Worm (Caenorhabditis elegans): ENCODE measurements around the gene slrp-1.
A peak's percentile ranks its signal among the peaks of the same experiment; 100 is the strongest.

slrp-1 gene

DNA sequence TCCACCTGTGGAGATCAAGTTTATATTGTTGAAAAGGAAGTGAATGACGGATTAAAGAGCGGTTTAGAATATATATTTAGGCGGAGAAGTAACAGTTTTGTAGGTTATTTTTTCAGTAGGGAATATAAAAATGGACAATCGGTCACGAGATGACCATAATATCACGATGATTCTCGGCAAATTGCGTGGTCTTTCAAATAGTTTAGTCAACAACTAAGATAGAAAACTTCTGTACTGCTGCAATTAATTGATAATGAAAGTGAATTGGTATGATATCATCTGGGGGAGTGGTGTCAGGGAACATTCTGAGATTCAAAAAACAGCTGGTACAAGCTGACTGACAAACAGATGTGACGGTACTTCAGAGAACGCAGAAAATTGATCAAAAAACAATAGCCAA, 42.8 kb downstream of the slrp-1 start (continued):
- no peak for TF ChIP-seq mep-1 (tag; optimal IDR thresholded peaks at IDR 0.05)
- TF ChIP-seq nhr-11 (tag; optimal IDR thresholded peaks at IDR 0.05), result no peak
- TF ChIP-seq efl-1 (optimal IDR thresholded peaks at IDR 0.05), result no peak
- TF ChIP-seq efl-1 (GFP tag; optimal IDR thresholded peaks at IDR 0.05 in 1 of 2), result no peak
- no peak for TF ChIP-seq C34B4.2 (tag; optimal IDR thresholded peaks at IDR 0.05)
- TF ChIP-seq snpc-4 (tag; optimal IDR thresholded peaks at IDR 0.05), result no peak
- TF ChIP-seq F16B12.6 (tag; optimal IDR thresholded peaks at IDR 0.05), result no peak
- no peak for TF ChIP-seq swsn-7 (tag; optimal IDR thresholded peaks at IDR 0.05)
- no peak for TF ChIP-seq tlp-1 (tag; optimal IDR thresholded peaks at IDR 0.05)
- no peak for TF ChIP-seq elt-2 (tag; optimal IDR thresholded peaks at IDR 0.05)
- no peak for TF ChIP-seq hlh-4 (tag; optimal IDR thresholded peaks at IDR 0.05)
- TF ChIP-seq C04F5.9 (tag; optimal IDR thresholded peaks at IDR 0.05), result no peak
- no peak for TF ChIP-seq jun-1 (tag; optimal IDR thresholded peaks at IDR 0.05)
- peak; percentile 46 for TF ChIP-seq snu-23 (GFP tag; optimal IDR thresholded peaks at IDR 0.05)
- TF ChIP-seq zag-1 (tag; optimal IDR thresholded peaks at IDR 0.05), result no peak
- no peak for TF ChIP-seq mef-2 (tag; optimal IDR thresholded peaks at IDR 0.05)
- TF ChIP-seq nhr-20 (tag; optimal IDR thresholded peaks at IDR 0.05), result peak; percentile 62
- no peak for TF ChIP-seq ceh-82 (tag; optimal IDR thresholded peaks at IDR 0.05)
- no peak for TF ChIP-seq ceh-90 (tag; optimal IDR thresholded peaks at IDR 0.05)
- TF ChIP-seq egl-27 (tag; optimal IDR thresholded peaks at IDR 0.05), result no peak
- TF ChIP-seq sup-37 (GFP tag; optimal IDR thresholded peaks at IDR 0.05), result no peak
- TF ChIP-seq unc-30 (tag; optimal IDR thresholded peaks at IDR 0.05), result no peak
- no peak for TF ChIP-seq lir-3 (tag; optimal IDR thresholded peaks at IDR 0.05; ENCODE audit: poor library complexity)

- TF ChIP-seq blmp-1 (tag; optimal IDR thresholded peaks at IDR 0.05) (peak; percentile 61), Y116A8C.19 (tag; optimal IDR thresholded peaks at IDR 0.05; ENCODE audit: borderline replicate concordance) (no peak)
These were observed 44.1 kb downstream of the slrp-1 start for ce11 chrV:13609806-13610205.

DNA sequence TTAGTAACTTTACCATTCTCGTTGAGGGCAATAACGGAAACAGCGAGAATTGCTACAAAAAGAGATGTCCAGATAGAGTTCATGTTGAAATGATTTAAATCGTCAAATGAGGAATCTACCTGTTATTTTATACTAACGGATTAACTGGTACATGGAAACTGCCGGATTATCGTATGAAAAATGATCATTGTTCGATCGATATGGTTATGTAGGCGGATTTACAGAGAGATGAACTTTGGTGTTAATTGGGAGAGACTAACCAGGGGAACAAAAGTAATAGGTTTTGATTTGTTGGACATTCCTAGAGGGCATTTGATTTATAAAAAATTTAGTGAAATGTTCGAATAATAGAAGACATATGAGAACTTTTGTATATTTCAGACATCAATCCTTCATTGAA, 46.1 kb downstream of the slrp-1 start, which contains the start of gene spig-9:
Gene spig-9, minus strand, starts transcription at position 101 of the 400 bp plus-strand sequence.
- TF ChIP-seq nhr-90 (tag; optimal IDR thresholded peaks at IDR 0.05; ENCODE audit: poor library complexity) (no peak), unc-86 (tag; optimal IDR thresholded peaks at IDR 0.05) (no peak), pag-3 (tag; optimal IDR thresholded peaks at IDR 0.05; ENCODE audit: borderline replicate concordance, insufficient read depth) (no peak), unc-98 (GFP tag; IDR thresholded peaks at IDR 0.05) (no peak), nhr-237 (tag; optimal IDR thresholded peaks at IDR 0.05) (no peak), zag-1 (tag; optimal IDR thresholded peaks at IDR 0.05) (no peak), nhr-84 (tag; optimal IDR thresholded peaks at IDR 0.05) (no peak), nhr-76 (tag; optimal IDR thresholded peaks at IDR 0.05) (no peak), egl-27 (tag; optimal IDR thresholded peaks at IDR 0.05) (no peak), nhr-85 (tag) (no peak), Y116A8C.19 (tag; optimal IDR thresholded peaks at IDR 0.05; ENCODE audit: borderline replicate concordance) (no peak), xbp-1 (tag; optimal IDR thresholded peaks at IDR 0.05) (no peak), sox-4 (tag; optimal IDR thresholded peaks at IDR 0.05) (no peak), lsy-2 (tag; optimal IDR thresholded peaks at IDR 0.05) (no peak)

DNA sequence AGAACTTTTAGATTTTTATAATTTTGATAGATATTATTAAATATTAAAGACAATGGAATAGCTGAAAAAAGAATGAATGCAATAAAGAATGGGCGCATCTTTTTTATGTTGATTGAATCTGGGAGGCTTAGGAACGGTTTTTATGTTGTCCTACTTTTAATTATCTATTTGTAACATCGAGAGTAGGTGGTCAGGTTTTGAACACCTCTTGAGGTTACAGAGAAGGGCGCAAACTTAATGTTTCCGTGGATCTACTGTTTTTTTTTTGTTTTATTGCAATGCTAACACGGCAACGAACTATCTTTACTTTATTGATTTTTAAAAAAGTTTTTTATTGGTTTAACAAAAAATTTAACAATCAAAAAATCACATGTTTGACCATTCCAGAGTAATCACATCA, 48.2 kb downstream of the slrp-1 start, which contains the start of gene F53F4.7:
Gene F53F4.7, minus strand, starts transcription at position 101 of the 400 bp plus-strand sequence.
- TF ChIP-seq rnt-1 (tag; optimal IDR thresholded peaks at IDR 0.05) (no peak), ceh-82 (tag; optimal IDR thresholded peaks at IDR 0.05) (no peak), ceh-8 (GFP tag; optimal IDR thresholded peaks at IDR 0.05) (no peak), aha-1 (tag; optimal IDR thresholded peaks at IDR 0.05) (no peak), isw-1 (GFP tag; IDR thresholded peaks at IDR 0.05) (no peak), elt-3 (tag; optimal IDR thresholded peaks at IDR 0.05) (no peak), vab-15 (tag; optimal IDR thresholded peaks at IDR 0.05) (no peak), irx-1 (tag; optimal IDR thresholded peaks at IDR 0.05) (no peak), fos-1 (tag; optimal IDR thresholded peaks at IDR 0.05) (no peak), sup-37 (GFP tag; optimal IDR thresholded peaks at IDR 0.05) (no peak), efl-3 (GFP tag; optimal IDR thresholded peaks at IDR 0.05) (no peak), sox-4 (tag; optimal IDR thresholded peaks at IDR 0.05) (no peak), aly-2 (tag; optimal IDR thresholded peaks at IDR 0.05) (no peak), egl-27 (tag; optimal IDR thresholded peaks at IDR 0.05) (no peak), elt-2 (tag; optimal IDR thresholded peaks at IDR 0.05) (no peak), lin-39 (tag; optimal IDR thresholded peaks at IDR 0.05) (no peak), dpl-1 (GFP tag; optimal IDR thresholded peaks at IDR 0.05) (no peak), unc-130 (tag; optimal IDR thresholded peaks at IDR 0.05) (no peak), alr-1 (tag; optimal IDR thresholded peaks at IDR 0.05; ENCODE audit: borderline replicate concordance) (no peak)
